Fruit fly (Drosophila melanogaster) whole organism, embryonic: Measurements from ENCODE around the gene CG3777.

Experiments used
- Atf6 ChIP-seq: fragments of 200-800 bp; sonication (Bioruptor generic); IDR thresholded peaks from 2 replicates; pipeline ENCODE4 v1.3.6; 2022; ENCODE audit warnings: missing biosample characterization, missing genetic modification characterization
- B-H2 ChIP-seq: fragments of 200-800 bp; sonication (Bioruptor generic); optimal IDR thresholded peaks from 2 replicates; lab custom pipeline; 2018; ENCODE audit warnings: missing biosample characterization, mild to moderate bottlenecking, missing genetic modification characterization
- CG10267 ChIP-seq: fragments of 200-800 bp; sonication (Bioruptor generic); optimal IDR thresholded peaks from 2 replicates; lab custom pipeline; 2018; ENCODE audit warnings: missing biosample characterization, mild to moderate bottlenecking, missing genetic modification characterization, moderate library complexity
- CG10366 ChIP-seq: fragments of 200-800 bp; sonication (Bioruptor generic); IDR thresholded peaks from 2 replicates; pipeline ENCODE4 v1.3.6; 2022; ENCODE audit warnings: missing biosample characterization, missing genetic modification characterization
- CG11695 ChIP-seq: fragments of 200-800 bp; sonication (Bioruptor generic); IDR thresholded peaks from 3 replicates; pipeline ENCODE4 v1.3.6; 2022; ENCODE audit warnings: missing biosample characterization, missing genetic modification characterization
- CG11723 ChIP-seq: fragments of 200-800 bp; sonication (Bioruptor generic); optimal IDR thresholded peaks from 2 replicates; lab custom pipeline; 2017; ENCODE audit warnings: missing biosample characterization, mild to moderate bottlenecking, missing genetic modification characterization
- CG12391 ChIP-seq: fragments of 200-800 bp; sonication (Bioruptor generic); optimal IDR thresholded peaks from 3 replicates; lab custom pipeline; 2018; ENCODE audit warnings: missing biosample characterization, mild to moderate bottlenecking, missing genetic modification characterization, moderate library complexity
- CG13775 ChIP-seq: fragments of 200-800 bp; sonication (Bioruptor generic); optimal IDR thresholded peaks from 3 replicates; lab custom pipeline; 2017; ENCODE audit warnings: missing biosample characterization, mild to moderate bottlenecking, missing genetic modification characterization
- CG14441 ChIP-seq: fragments of 200-800 bp; sonication (Bioruptor generic); IDR thresholded peaks from 2 replicates; pipeline ENCODE4 v1.3.6; 2022; ENCODE audit warnings: missing biosample characterization, missing genetic modification characterization
- CG1792 ChIP-seq: fragments of 200-800 bp; sonication (Bioruptor generic); optimal IDR thresholded peaks from 2 replicates; lab custom pipeline; 2016; ENCODE audit warnings: missing biosample characterization, missing genetic modification characterization
- CG30403 ChIP-seq: fragments of 200-800 bp; sonication (Bioruptor generic); optimal IDR thresholded peaks from 3 replicates; lab custom pipeline; 2016; ENCODE audit warnings: missing biosample characterization, missing genetic modification characterization
- CG4820 ChIP-seq: fragments of 200-800 bp; sonication (Bioruptor generic); optimal IDR thresholded peaks from 3 replicates; lab custom pipeline; 2016; ENCODE audit warnings: missing biosample characterization, missing genetic modification characterization
- CG5953 ChIP-seq: fragments of 200-800 bp; sonication (Bioruptor generic); IDR thresholded peaks from 2 replicates; pipeline ENCODE4 v1.3.6; 2022; ENCODE audit warnings: missing biosample characterization, missing genetic modification characterization
- CG6689 ChIP-seq: fragments of 200-800 bp; sonication (Bioruptor generic); IDR thresholded peaks from 2 replicates; pipeline ENCODE4 v1.3.6; 2022; ENCODE audit warnings: missing biosample characterization, missing genetic modification characterization
- CG6854 ChIP-seq: fragments of 200-800 bp; sonication (Bioruptor generic); optimal IDR thresholded peaks from 3 replicates; lab custom pipeline; 2017; ENCODE audit warnings: missing biosample characterization, mild to moderate bottlenecking, missing genetic modification characterization
- CG7357 ChIP-seq: fragments of 200-800 bp; sonication (Bioruptor generic); IDR thresholded peaks from 3 replicates; pipeline ENCODE4 v1.3.6; 2022; ENCODE audit warnings: missing biosample characterization, missing genetic modification characterization
- CG7963 ChIP-seq: fragments of 200-800 bp; sonication (Bioruptor generic); IDR thresholded peaks from 3 replicates; pipeline ENCODE4 v1.3.6; 2022; ENCODE audit warnings: missing biosample characterization, missing genetic modification characterization; ENCODE audit not compliant: partially characterized antibody
- CG9932 ChIP-seq: fragments of 200-800 bp; sonication (Bioruptor generic); IDR thresholded peaks from 2 replicates; pipeline ENCODE4 v1.3.6; 2022; ENCODE audit warnings: missing biosample characterization, missing genetic modification characterization
- Chrac-16 ChIP-seq: fragments of 200-800 bp; sonication (Bioruptor generic); optimal IDR thresholded peaks from 3 replicates; lab custom pipeline; 2016; ENCODE audit warnings: missing biosample characterization, missing genetic modification characterization
- CkIIα-i1 ChIP-seq: fragments of 200-800 bp; sonication (Bioruptor generic); IDR thresholded peaks from 2 replicates; pipeline ENCODE4 v1.3.6; 2022; ENCODE audit warnings: missing biosample characterization, missing genetic modification characterization
- Drgx ChIP-seq: fragments of 200-800 bp; sonication (Bioruptor generic); IDR thresholded peaks from 2 replicates; pipeline ENCODE4 v1.3.6; 2022; ENCODE audit warnings: missing biosample characterization, missing genetic modification characterization
- Gsc ChIP-seq: fragments of 200-800 bp; sonication (Bioruptor generic); IDR thresholded peaks from 2 replicates; pipeline ENCODE4 v1.3.6; 2022; ENCODE audit warnings: missing biosample characterization, missing genetic modification characterization
- H2.0 ChIP-seq: fragments of 200-800 bp; sonication (Bioruptor generic); IDR thresholded peaks from 2 replicates; pipeline ENCODE4 v1.3.6; 2022; ENCODE audit warnings: missing biosample characterization, missing genetic modification characterization
- Hey ChIP-seq: fragments of 200-800 bp; sonication (Bioruptor generic); optimal IDR thresholded peaks from 3 replicates; lab custom pipeline; 2018; ENCODE audit warnings: missing biosample characterization, mild to moderate bottlenecking, missing genetic modification characterization
- Meics ChIP-seq: fragments of 200-800 bp; sonication (Bioruptor generic); optimal IDR thresholded peaks from 2 replicates; lab custom pipeline; 2017; ENCODE audit warnings: missing biosample characterization, mild to moderate bottlenecking, missing genetic modification characterization
- NFAT ChIP-seq: fragments of 200-800 bp; sonication (Bioruptor generic); IDR thresholded peaks from 2 replicates; pipeline ENCODE4 v1.3.6; 2022; ENCODE audit warnings: missing biosample characterization, missing genetic modification characterization
- NfI ChIP-seq: fragments of 200-800 bp; sonication (Bioruptor generic); optimal IDR thresholded peaks from 3 replicates; lab custom pipeline; 2018; ENCODE audit warnings: missing biosample characterization, mild to moderate bottlenecking, missing genetic modification characterization, moderate library complexity
- Oli ChIP-seq: fragments of 200-800 bp; sonication (Bioruptor generic); optimal IDR thresholded peaks from 2 replicates; lab custom pipeline; 2018; ENCODE audit warnings: missing biosample characterization, mild to moderate bottlenecking, missing genetic modification characterization, moderate library complexity
- Poxn ChIP-seq: fragments of 200-800 bp; sonication (Bioruptor generic); IDR thresholded peaks from 2 replicates; pipeline ENCODE4 v1.3.6; 2022; ENCODE audit warnings: missing biosample characterization, missing genetic modification characterization
- Six4 ChIP-seq: fragments of 200-800 bp; sonication (Bioruptor generic); optimal IDR thresholded peaks from 2 replicates; lab custom pipeline; 2016; ENCODE audit warnings: missing biosample characterization, missing genetic modification characterization
- al ChIP-seq: fragments of 200-800 bp; sonication (Bioruptor generic); IDR thresholded peaks from 2 replicates; pipeline ENCODE4 v1.3.6; 2022; ENCODE audit warnings: missing biosample characterization, missing genetic modification characterization
- ash1 ChIP-seq: fragments of 200-800 bp; sonication (Bioruptor generic); optimal IDR thresholded peaks from 2 replicates; lab custom pipeline; 2018; ENCODE audit warnings: missing biosample characterization, mild to moderate bottlenecking, missing genetic modification characterization
- cad ChIP-seq: fragments of >200 bp; optimal IDR thresholded peaks from 2 replicates; lab custom pipeline; 2017; ENCODE audit warnings: missing biosample characterization, missing genetic modification characterization
- cas ChIP-seq: fragments of 200-800 bp; sonication (Bioruptor generic); IDR thresholded peaks from 2 replicates; pipeline ENCODE4 v1.3.6; 2022; ENCODE audit warnings: missing biosample characterization, missing genetic modification characterization
- caup ChIP-seq: fragments of 200-800 bp; sonication (Bioruptor generic); optimal IDR thresholded peaks from 3 replicates; lab custom pipeline; 2017; ENCODE audit warnings: missing biosample characterization, mild to moderate bottlenecking, missing genetic modification characterization, moderate library complexity; ENCODE audit not compliant: severe bottlenecking
- dmrt99B ChIP-seq: fragments of 200-800 bp; sonication (Bioruptor generic); optimal IDR thresholded peaks from 2 replicates; lab custom pipeline; 2018; ENCODE audit warnings: missing biosample characterization, mild to moderate bottlenecking, missing genetic modification characterization, moderate library complexity
- jumu ChIP-seq: fragments of 200-800 bp; sonication (Bioruptor generic); optimal IDR thresholded peaks from 3 replicates; lab custom pipeline; 2016; ENCODE audit warnings: missing biosample characterization, missing genetic modification characterization
- ken ChIP-seq: fragments of 200-800 bp; sonication (Bioruptor generic); IDR thresholded peaks from 3 replicates; pipeline ENCODE4 v1.3.6; 2022; ENCODE audit warnings: missing biosample characterization, missing genetic modification characterization
- lbe ChIP-seq: fragments of 200-800 bp; sonication (Bioruptor generic); optimal IDR thresholded peaks from 2 replicates; lab custom pipeline; 2016; ENCODE audit warnings: missing biosample characterization, mild to moderate bottlenecking, missing genetic modification characterization
- lola ChIP-seq, 3 experiments: fragments of >200 bp in 2 of 3; fragments of 200-800 bp in 1 of 3; sonication (Bioruptor generic) in 1 of 3; optimal IDR thresholded peaks; 2 replicates each; lab custom pipeline; 2017 to 2019; ENCODE audit warnings: missing biosample characterization in 3 of 3, missing genetic modification characterization in 3 of 3, mild to moderate bottlenecking in 1 of 3, moderate library complexity in 1 of 3
- mld ChIP-seq: fragments of 200-800 bp; sonication (Bioruptor generic); IDR thresholded peaks from 3 replicates; pipeline ENCODE4 v1.3.6; 2022; ENCODE audit warnings: missing biosample characterization, missing genetic modification characterization; ENCODE audit not compliant: partially characterized antibody
- prd ChIP-seq, 3 experiments: fragments of >200 bp in 2 of 3; fragments of 200-800 bp in 1 of 3; sonication (Bioruptor generic) in 1 of 3; optimal IDR thresholded peaks in 2 of 3; IDR thresholded peaks in 1 of 3; 2 replicates in 2 of 3; 3 replicates in 1 of 3; pipeline versions ENCODE4 v1.3.6 to Lab custom; 2017 to 2022; ENCODE audit warnings: missing biosample characterization in 1 of 3, missing genetic modification characterization in 1 of 3
- pum ChIP-seq: fragments of 200-800 bp; sonication (Bioruptor generic); optimal IDR thresholded peaks from 2 replicates; lab custom pipeline; 2016; ENCODE audit warnings: missing biosample characterization, missing genetic modification characterization
- sima ChIP-seq: fragments of 200-800 bp; sonication (Bioruptor generic); optimal IDR thresholded peaks from 2 replicates; lab custom pipeline; 2016; ENCODE audit warnings: missing biosample characterization, missing genetic modification characterization
- so ChIP-seq: fragments of 200-800 bp; sonication (Bioruptor generic); IDR thresholded peaks from 3 replicates; pipeline ENCODE4 v1.3.6; 2022; ENCODE audit warnings: missing biosample characterization, missing genetic modification characterization
- sob ChIP-seq: fragments of 200-800 bp; sonication (Bioruptor generic); IDR thresholded peaks from 2 replicates; pipeline ENCODE4 v1.3.6; 2022; ENCODE audit warnings: missing biosample characterization, missing genetic modification characterization
- unpg ChIP-seq: fragments of 200-800 bp; sonication (Bioruptor generic); optimal IDR thresholded peaks from 3 replicates; lab custom pipeline; 2018; ENCODE audit warnings: missing biosample characterization, mild to moderate bottlenecking, missing genetic modification characterization, moderate library complexity
- z ChIP-seq: fragments of 200-800 bp; sonication (Bioruptor generic); IDR thresholded peaks from 3 replicates; pipeline ENCODE4 v1.3.6; 2022; ENCODE audit warnings: missing biosample characterization, missing genetic modification characterization
- zfh1 ChIP-seq: fragments of 200-800 bp; sonication (Bioruptor generic); IDR thresholded peaks from 3 replicates; pipeline ENCODE4 v1.3.6; 2022; ENCODE audit warnings: missing biosample characterization, missing genetic modification characterization

The CG3777 gene

dm6 chrX:263728-264344, 15.7 kb upstream of the CG3777 start, which contains the start of gene CG13377 (continued):
- TF ChIP-seq CG6689 (GFP tag; lab: Robert Waterston, UW), result peak; percentile 50; the same call in 1 of the 2 replicates
- TF ChIP-seq CG7963 (GFP tag; lab: Robert Waterston, UW), result no peak
- no peak for TF ChIP-seq CG11723 (GFP tag; lab: Kevin White, UChicago)
- no peak for TF ChIP-seq z (GFP tag; lab: Robert Waterston, UW)
- TF ChIP-seq CG11695, result 0 out of 3 replicates have a peak, but pooled peaks have one; percentile 25
- no peak for TF ChIP-seq pum (GFP tag; lab: Kevin White, UChicago)
- TF ChIP-seq Gsc (GFP tag; lab: Robert Waterston, UW), result no peak
- TF ChIP-seq sima (GFP tag; lab: Kevin White, UChicago), result peak; percentile 1
- no peak for TF ChIP-seq NfI (GFP tag; lab: Kevin White, UChicago)
- TF ChIP-seq Atf6 (GFP tag; lab: Robert Waterston, UW), result peak; percentile 27; the same call in 1 of the 2 replicates
- peak; percentile 29; the same call in 1 of the 2 replicates for TF ChIP-seq CG9932 (GFP tag; lab: Robert Waterston, UW)
- TF ChIP-seq CG1792 (GFP tag; lab: Kevin White, UChicago), result no peak
- TF ChIP-seq CG10366 (GFP tag; lab: Robert Waterston, UW), result 0 out of 2 replicates have a peak, but pooled peaks have one; percentile 10
- TF ChIP-seq sob (GFP tag; lab: Robert Waterston, UW), result 0 out of 2 replicates have a peak, but pooled peaks have one; percentile 24
- TF ChIP-seq cas, result no peak
- TF ChIP-seq CG6854 (GFP tag; lab: Kevin White, UChicago), result no peak
- no peak for TF ChIP-seq mld (GFP tag; lab: Robert Waterston, UW)
- TF ChIP-seq Chrac-16 (GFP tag; lab: Kevin White, UChicago), result no peak
- TF ChIP-seq dmrt99B (tag; lab: Kevin White, UChicago), result peak; percentile 29
- TF ChIP-seq B-H2 (GFP tag; lab: Kevin White, UChicago), result peak; percentile 3
- 0 out of 3 replicates have a peak, but pooled peaks have one; percentile 17 for TF ChIP-seq zfh1 (GFP tag; lab: Robert Waterston, UW)
- TF ChIP-seq lbe (GFP tag; lab: Kevin White, UChicago), result peak; percentile 5
- no peak for TF ChIP-seq lola (GFP tag; optimal IDR thresholded peaks at IDR 0.05; lab: Kevin White, UChicago)
- TF ChIP-seq unpg (GFP tag; lab: Kevin White, UChicago), result peak; percentile 50
- TF ChIP-seq caup (GFP tag; lab: Kevin White, UChicago), result peak; percentile 6
- TF ChIP-seq H2.0 (GFP tag; lab: Robert Waterston, UW), result peak; percentile 27; the same call in 1 of the 2 replicates
- TF ChIP-seq cad (GFP tag; lab: Kevin White, UChicago), result no peak
- 0 out of 2 replicates have a peak, but pooled peaks have one; percentile 11 for TF ChIP-seq CG5953 (GFP tag; lab: Robert Waterston, UW)
- TF ChIP-seq CG4820 (GFP tag; lab: Kevin White, UChicago), result peak; percentile 3
- peak; percentile 17 for TF ChIP-seq Oli (tag; lab: Kevin White, UChicago)
- peak; percentile 26 for TF ChIP-seq Meics (GFP tag; lab: Kevin White, UChicago)
- no peak for TF ChIP-seq ash1 (GFP tag; lab: Kevin White, UChicago)
- 0 out of 2 replicates have a peak, but pooled peaks have one; percentile 39 for TF ChIP-seq CG14441
- no peak for TF ChIP-seq ken (GFP tag; lab: Robert Waterston, UW)
- TF ChIP-seq CG13775, result peak; percentile 15
- no peak for TF ChIP-seq CkIIα-i1 (GFP tag; lab: Robert Waterston, UW)
- TF ChIP-seq jumu, result no peak
- TF ChIP-seq Drgx, result peak; percentile 59; the same call in 1 of the 2 replicates
- 0 out of 3 replicates have a peak, but pooled peaks have one; percentile 17 for TF ChIP-seq so
- no peak; the same call in 1 of the 2 replicates for TF ChIP-seq al
- TF ChIP-seq Poxn, result no peak
- TF ChIP-seq CG12391 (tag; lab: Kevin White, UChicago), result peak; percentile 31
- TF ChIP-seq CG7357 (GFP tag; lab: Robert Waterston, UW), result no peak
- TF ChIP-seq prd (optimal IDR thresholded peaks at IDR 0.05; lab: Kevin White, UChicago), result no peak
- TF ChIP-seq prd (GFP tag; IDR thresholded peaks at IDR 0.05; lab: Robert Waterston, UW), result peak; percentile 41; the same call in 1 of the 3 replicates
- TF ChIP-seq CG10267 (tag; lab: Kevin White, UChicago), result peak; percentile 16
- TF ChIP-seq Hey (tag; lab: Kevin White, UChicago), result no peak
- peak; percentile 24 for TF ChIP-seq CG30403
- peak; percentile 7 for TF ChIP-seq Six4
- no peak for TF ChIP-seq NFAT (GFP tag; lab: Robert Waterston, UW)
